Fruit fly (Drosophila melanogaster) whole organism, adult: ENCODE measurements around the gene CG6763.

Source experiments
- CG11617 ChIP-seq: fragments of 200-800 bp; sonication (Bioruptor generic); optimal IDR thresholded peaks from 2 replicates; lab custom pipeline; 2017; ENCODE audit warnings: mild to moderate bottlenecking, missing biosample characterization, missing genetic modification reagents, missing genetic modification characterization
- CG14711 ChIP-seq: fragments of 200-800 bp; sonication (Bioruptor generic); optimal IDR thresholded peaks from 2 replicates; lab custom pipeline; 2018; ENCODE audit warnings: missing biosample characterization, mild to moderate bottlenecking, missing genetic modification characterization, moderate library complexity
- CG1620 ChIP-seq: fragments of 200-800 bp; sonication (Bioruptor generic); optimal IDR thresholded peaks from 2 replicates; lab custom pipeline; 2016; ENCODE audit warnings: missing biosample characterization, missing genetic modification characterization
- CG5204 ChIP-seq: fragments of 200-800 bp; sonication (Bioruptor generic); optimal IDR thresholded peaks from 2 replicates; lab custom pipeline; 2016; ENCODE audit warnings: missing biosample characterization, missing genetic modification characterization
- CG7045 ChIP-seq: fragments of 200-800 bp; sonication (Bioruptor generic); optimal IDR thresholded peaks from 2 replicates; lab custom pipeline; 2017; ENCODE audit warnings: missing biosample characterization, mild to moderate bottlenecking, missing genetic modification characterization
- cnc ChIP-seq, 2 experiments: fragments of >200 bp; optimal IDR thresholded peaks; 2 replicates each; lab custom pipeline; 2017
- ovo ChIP-seq: fragments of 200-800 bp; sonication (Bioruptor generic); optimal IDR thresholded peaks from 2 replicates; lab custom pipeline; 2016; ENCODE audit warnings: missing biosample characterization, missing genetic modification characterization
- pad ChIP-seq: fragments of 200-800 bp; sonication (Bioruptor generic); optimal IDR thresholded peaks from 3 replicates; lab custom pipeline; 2017; ENCODE audit warnings: missing biosample characterization, missing genetic modification characterization, mild to moderate bottlenecking, moderate library complexity, missing genetic modification reagents
- tj ChIP-seq: fragments of 200-800 bp; sonication (Bioruptor generic); optimal IDR thresholded peaks from 3 replicates; lab custom pipeline; 2017; ENCODE audit warnings: missing biosample characterization, mild to moderate bottlenecking, missing genetic modification characterization, moderate library complexity
- toe ChIP-seq: fragments of 200-800 bp; sonication (Bioruptor generic); optimal IDR thresholded peaks from 2 replicates; lab custom pipeline; 2016; ENCODE audit warnings: missing biosample characterization, missing genetic modification characterization

dm6 chr3R:23297132-23297862, 13.5 kb downstream of the CG6763 start:
- TF ChIP-seq toe (GFP tag; lab: Kevin White, UChicago) (no peak), CG7045 (GFP tag; lab: Kevin White, UChicago) (no peak), CG5204 (GFP tag; lab: Kevin White, UChicago) (no peak), pad (GFP tag; lab: Kevin White, UChicago) (no peak), CG14711 (no peak), tj (GFP tag; lab: Kevin White, UChicago) (no peak), cnc (optimal IDR thresholded peaks at IDR 0.05; lab: Kevin White, UChicago) (no peak), ovo (GFP tag; lab: Kevin White, UChicago) (no peak), CG1620 (no peak), CG11617 (GFP tag; lab: Kevin White, UChicago) (no peak)
